Worm (Caenorhabditis elegans): Measurements from ENCODE around the gene F43H9.3.

ce11 chrV:7995165-7995564, 29.6 kb downstream of the F43H9.3 start:
- TF ChIP-seq hlh-6 (tag; optimal IDR thresholded peaks at IDR 0.05) = no peak
- no peak for TF ChIP-seq nhr-232 (tag; optimal IDR thresholded peaks at IDR 0.05)
- no peak for TF ChIP-seq sox-4 (tag; optimal IDR thresholded peaks at IDR 0.05)
- TF ChIP-seq ceh-22 (tag; optimal IDR thresholded peaks at IDR 0.05) = no peak
- no peak for TF ChIP-seq fkh-6 (tag; optimal IDR thresholded peaks at IDR 0.05)
- TF ChIP-seq pha-4 (tag; optimal IDR thresholded peaks at IDR 0.05) = no peak
- TF ChIP-seq lim-6 (tag; optimal IDR thresholded peaks at IDR 0.05) = no peak
- no peak for TF ChIP-seq sdc-2 (tag; optimal IDR thresholded peaks at IDR 0.05)
- TF ChIP-seq che-1 (tag; optimal IDR thresholded peaks at IDR 0.05) = no peak
- no peak for TF ChIP-seq fkh-10 (GFP tag; optimal IDR thresholded peaks at IDR 0.05)
- no peak for TF ChIP-seq K02D7.2 (tag; optimal IDR thresholded peaks at IDR 0.05)
- no peak for TF ChIP-seq tbx-7 (tag; optimal IDR thresholded peaks at IDR 0.05)
